Worm (Caenorhabditis elegans) whole organism, L4/young adult: ENCODE measurements around the gene set-15.

Experiments
- W03F9.2 ChIP-seq: fragments of 150-350 bp; optimal IDR thresholded peaks from 2 replicates; lab custom pipeline; 2014; ENCODE audit warnings: missing biosample characterization, missing genetic modification characterization
- dao-5 ChIP-seq: sonication (generic microtip); optimal IDR thresholded peaks from 2 replicates; lab custom pipeline; 2016; ENCODE audit warnings: missing genotype, missing genetic modification characterization, moderate library complexity, missing compliant biosample characterization
- him-1 ChIP-seq: sonication (generic microtip); optimal IDR thresholded peaks from 2 replicates; lab custom pipeline; 2016; ENCODE audit warnings: missing genotype, missing genetic modification reagents, missing genetic modification characterization, missing compliant biosample characterization

The set-15 gene

DNA sequence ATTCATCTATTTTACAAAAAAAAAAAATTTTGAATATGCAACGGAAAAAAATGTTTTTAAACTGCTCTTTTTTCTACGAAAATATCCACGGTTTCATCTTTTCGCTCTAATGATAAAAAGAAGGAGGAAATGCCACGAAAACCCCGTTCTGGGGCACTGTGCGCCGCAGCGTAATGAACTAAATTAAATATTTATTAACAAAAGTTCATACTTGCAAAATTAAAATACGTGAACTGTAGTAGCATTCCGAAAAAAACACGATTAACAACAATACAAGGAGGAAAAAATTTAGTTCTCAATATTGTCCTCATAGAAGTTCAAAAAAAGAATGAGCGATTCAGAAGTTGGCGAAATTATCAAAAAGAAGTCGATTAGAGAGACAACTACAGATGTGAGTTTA is 9.4 kb upstream of the set-15 start, which contains the start of gene R11E3.1:
Gene R11E3.1 (plus strand): TSS at position 301 of the 400 bp plus-strand sequence.
- TF ChIP-seq dao-5 (tag; lab: Kevin White, UChicago) (no peak), him-1 (tag; lab: Kevin White, UChicago) (no peak), W03F9.2 (tag; lab: Kevin White, UChicago) (no peak)

DNA sequence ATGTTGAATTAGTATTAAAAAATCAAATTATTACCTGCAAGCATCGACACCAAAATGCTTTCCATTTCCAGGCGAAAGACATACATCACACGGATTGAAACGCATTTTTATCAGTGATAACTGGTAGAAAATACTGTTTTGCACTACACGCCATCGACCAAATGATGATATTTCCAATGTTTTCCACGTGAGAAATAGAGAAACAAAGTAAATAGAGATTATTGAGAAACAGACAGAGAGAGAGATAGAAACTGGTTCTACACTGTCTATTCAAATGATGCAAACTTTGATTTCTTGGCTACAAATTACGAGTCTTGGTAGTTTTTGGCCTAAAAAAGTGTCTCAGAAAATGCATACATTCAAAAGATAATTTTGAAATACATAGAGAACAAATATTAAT is 8.3 kb upstream of the set-15 start, which contains the start of gene nhr-104:
Gene nhr-104 (minus strand): TSS at position 361 of the 400 bp plus-strand sequence.
- TF ChIP-seq him-1 (tag; lab: Kevin White, UChicago) (no peak), W03F9.2 (tag; lab: Kevin White, UChicago) (no peak), dao-5 (tag; lab: Kevin White, UChicago) (no peak)

DNA sequence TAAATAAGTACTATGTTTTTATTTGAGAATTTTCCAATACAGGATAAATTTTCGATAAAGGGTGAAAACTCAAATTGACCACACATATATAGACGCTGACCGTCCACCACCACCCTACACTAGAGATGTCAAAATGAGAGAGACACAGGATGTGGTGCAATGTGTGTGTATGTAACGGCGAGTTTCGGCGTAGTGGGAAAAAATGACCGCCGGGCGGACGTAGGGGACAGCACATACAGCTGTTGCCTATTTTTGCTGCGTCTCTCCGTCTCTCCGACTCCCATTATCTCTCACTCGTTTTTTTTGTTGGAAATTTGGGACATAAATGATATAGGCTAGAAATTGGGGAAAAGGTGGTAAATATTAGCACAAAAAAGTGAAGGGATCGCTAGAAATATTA is 1.1 kb upstream of the set-15 start:
- no peak for TF ChIP-seq W03F9.2 (tag; lab: Kevin White, UChicago)
- TF ChIP-seq dao-5 (tag; lab: Kevin White, UChicago), result no peak
- TF ChIP-seq him-1 (tag; lab: Kevin White, UChicago), result no peak

DNA sequence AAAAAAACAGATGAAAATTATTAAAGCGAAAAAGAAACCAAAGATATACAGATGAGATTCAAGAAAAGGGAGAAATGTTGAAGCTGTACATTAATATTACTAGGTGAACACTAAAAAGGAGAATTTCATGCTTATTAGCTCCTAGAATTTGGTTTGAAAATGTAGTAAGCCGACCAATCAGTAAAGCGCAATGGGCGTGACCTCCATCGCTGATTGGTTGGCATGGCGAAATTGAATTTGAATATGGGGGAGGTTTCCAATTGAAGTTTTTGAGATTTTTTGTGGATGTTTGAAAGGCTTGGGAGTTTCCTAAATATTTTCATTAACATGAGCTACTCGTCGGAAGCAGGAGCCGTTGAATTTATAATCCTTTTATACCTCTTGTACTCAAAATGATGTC is 3.5 kb downstream of the set-15 start:
- TF ChIP-seq dao-5 (tag; lab: Kevin White, UChicago) (no peak), him-1 (tag; lab: Kevin White, UChicago) (no peak), W03F9.2 (tag; lab: Kevin White, UChicago) (no peak)

DNA sequence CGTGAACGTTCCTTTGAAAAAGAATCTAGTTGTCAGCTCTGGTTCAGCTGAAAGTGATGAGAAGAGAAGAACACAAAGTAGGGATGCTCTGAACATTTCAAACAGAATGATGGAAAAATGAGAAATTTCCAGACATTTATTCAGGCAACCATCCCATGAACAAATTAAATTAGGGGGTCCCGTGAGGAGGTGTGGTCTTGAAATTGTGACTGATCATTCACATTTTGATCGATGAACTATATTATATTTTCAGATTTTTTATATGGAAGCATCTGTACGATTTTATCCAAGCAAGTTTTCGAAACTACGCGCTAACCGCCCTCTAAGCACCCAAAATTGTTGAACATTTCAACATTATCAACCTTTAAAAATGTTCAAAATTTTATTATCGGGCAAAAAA is 4.0 kb downstream of the set-15 start, which contains the start of gene R11E3.19:
Gene R11E3.19 (minus strand): TSS at position 101 of the 400 bp plus-strand sequence.
- TF ChIP-seq dao-5 (tag; lab: Kevin White, UChicago), result no peak
- TF ChIP-seq him-1 (tag; lab: Kevin White, UChicago), result no peak
- no peak for TF ChIP-seq W03F9.2 (tag; lab: Kevin White, UChicago)

DNA sequence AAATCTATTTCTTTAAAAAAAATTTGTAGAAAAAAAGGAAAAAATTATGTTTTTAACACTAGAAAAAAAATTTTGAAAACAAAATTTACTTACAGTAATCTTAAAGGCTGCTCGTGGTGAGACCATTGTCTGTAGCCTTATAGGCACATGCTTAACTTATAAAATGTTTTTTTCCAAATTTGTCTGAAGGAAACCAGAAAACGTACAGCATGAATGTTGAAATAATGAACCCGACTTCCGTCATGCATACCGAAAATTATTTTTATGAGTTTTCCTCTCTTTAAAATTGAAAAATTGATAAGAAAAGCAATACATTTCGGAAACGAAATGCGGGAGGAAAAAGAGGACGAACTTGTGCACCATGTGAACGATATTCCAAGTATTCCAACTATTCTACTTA is 8.2 kb downstream of the set-15 start, which contains the start of gene R11E3.2:
Gene R11E3.2 (plus strand): TSS at position 301 of the 400 bp plus-strand sequence.
- no peak for TF ChIP-seq him-1 (tag; lab: Kevin White, UChicago)
- no peak for TF ChIP-seq W03F9.2 (tag; lab: Kevin White, UChicago)
- TF ChIP-seq dao-5 (tag; lab: Kevin White, UChicago), result no peak

DNA sequence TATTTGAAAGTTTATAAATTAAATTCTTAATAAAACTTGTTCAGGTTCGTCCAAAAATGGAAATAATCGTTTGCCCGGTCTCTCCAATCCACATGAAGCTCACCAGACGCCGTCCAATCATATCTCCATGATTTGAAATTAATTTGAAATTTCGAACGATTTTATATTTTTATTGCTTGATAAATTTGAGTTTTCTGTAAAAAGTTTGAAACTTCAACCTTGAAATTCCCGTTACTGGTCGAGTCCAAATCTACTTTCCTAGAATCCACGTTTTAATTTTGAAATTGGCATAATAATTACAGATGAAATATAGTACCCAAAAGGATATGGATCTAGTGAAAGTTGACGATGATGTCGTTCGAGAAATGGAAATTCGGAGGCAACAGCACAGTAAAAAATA is 15.6 kb downstream of the set-15 start, which contains the start of gene npp-26:
Gene npp-26 (plus strand): TSS at position 301 of the 400 bp plus-strand sequence.
- TF ChIP-seq W03F9.2 (tag; lab: Kevin White, UChicago) (no peak), dao-5 (tag; lab: Kevin White, UChicago) (no peak), him-1 (tag; lab: Kevin White, UChicago) (no peak)

DNA sequence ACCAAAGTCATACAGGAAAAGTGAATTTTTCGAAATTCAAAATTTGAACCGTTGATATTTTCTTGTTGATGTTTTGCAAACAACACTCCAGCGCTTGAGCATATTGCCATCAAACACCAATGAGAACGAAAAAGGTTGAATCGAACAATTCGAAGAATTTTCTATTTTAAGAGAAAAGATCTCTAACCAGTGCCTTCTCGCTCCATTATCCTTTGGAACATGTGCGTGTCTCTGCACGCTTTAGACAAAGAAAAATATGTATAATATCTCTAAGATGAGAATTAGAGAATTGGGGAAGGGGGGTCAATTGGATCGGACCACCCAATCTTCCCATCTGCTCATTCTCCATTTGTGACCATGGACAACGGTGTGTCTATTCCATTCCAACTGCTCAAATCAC is 16.2 kb downstream of the set-15 start, which contains the start of gene Y17G9B.2:
Gene Y17G9B.2 (plus strand): TSS at position 301 of the 400 bp plus-strand sequence.
- TF ChIP-seq dao-5 (tag; lab: Kevin White, UChicago), result no peak
- TF ChIP-seq W03F9.2 (tag; lab: Kevin White, UChicago), result no peak
- TF ChIP-seq him-1 (tag; lab: Kevin White, UChicago), result no peak

DNA sequence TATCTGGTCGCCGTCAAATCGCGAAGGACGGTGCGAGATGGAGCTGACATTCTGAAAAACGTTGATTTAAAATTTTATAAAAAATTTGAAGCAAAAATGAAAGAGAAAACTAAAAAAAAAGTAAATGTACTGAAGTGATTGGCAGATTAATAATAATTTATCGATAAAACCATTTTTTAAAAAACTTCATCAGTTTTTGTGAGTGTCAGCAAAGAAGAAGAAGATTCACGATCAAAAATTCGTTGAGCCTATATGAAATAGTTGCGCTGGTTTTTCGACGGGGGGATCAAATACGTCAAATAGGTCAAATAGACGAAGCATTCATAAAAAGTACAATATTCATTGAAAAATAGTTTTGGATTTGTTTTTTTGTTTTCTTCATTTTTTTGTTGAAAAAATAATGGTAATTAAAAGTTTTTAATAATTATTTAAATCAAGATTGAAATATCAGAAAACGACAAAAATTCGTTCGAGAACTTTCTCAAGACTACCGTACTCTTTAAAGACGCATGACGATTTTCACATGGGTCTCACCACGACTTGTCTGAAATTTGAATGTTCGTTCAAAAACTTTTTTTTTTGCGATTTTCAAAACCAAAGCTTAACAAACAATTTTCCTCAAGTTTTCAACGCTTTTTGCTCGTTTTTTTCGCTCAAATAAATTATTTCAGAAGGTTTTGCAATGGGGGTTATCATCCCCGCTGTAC is 19.5 kb downstream of the set-15 start, which contains the start of the genes memi-1 and cyp-31A3:
Gene memi-1 (minus strand): TSS at position 51 of the 707 bp plus-strand sequence.
Gene cyp-31A3 (plus strand): TSS at position 672 of the 707 bp plus-strand sequence.
- no peak for TF ChIP-seq W03F9.2 (tag; lab: Kevin White, UChicago)

DNA sequence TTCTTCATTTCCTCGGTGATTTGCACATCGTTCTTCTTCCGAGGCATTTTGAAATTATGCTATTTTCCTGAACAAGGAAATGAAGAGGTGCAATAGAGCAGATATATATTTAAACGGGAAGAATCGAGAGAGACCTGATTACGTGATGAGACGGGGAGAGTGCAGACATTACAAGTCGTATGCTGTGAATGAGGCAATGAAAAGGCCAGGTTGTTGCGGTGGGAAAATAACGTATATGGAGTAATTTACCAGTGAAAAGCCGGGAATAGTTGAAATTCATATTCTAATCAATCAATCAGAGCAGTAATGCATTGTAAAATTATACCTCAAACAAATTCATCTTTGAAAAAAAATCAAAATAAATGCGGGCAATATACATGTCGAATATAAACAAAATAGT is 21.4 kb downstream of the set-15 start, which contains the start of gene Y17G9B.8:
Gene Y17G9B.8 (minus strand): TSS at position 182 of the 400 bp plus-strand sequence.
- TF ChIP-seq W03F9.2 (tag; lab: Kevin White, UChicago) (no peak), dao-5 (tag; lab: Kevin White, UChicago) (no peak), him-1 (tag; lab: Kevin White, UChicago) (no peak)

DNA sequence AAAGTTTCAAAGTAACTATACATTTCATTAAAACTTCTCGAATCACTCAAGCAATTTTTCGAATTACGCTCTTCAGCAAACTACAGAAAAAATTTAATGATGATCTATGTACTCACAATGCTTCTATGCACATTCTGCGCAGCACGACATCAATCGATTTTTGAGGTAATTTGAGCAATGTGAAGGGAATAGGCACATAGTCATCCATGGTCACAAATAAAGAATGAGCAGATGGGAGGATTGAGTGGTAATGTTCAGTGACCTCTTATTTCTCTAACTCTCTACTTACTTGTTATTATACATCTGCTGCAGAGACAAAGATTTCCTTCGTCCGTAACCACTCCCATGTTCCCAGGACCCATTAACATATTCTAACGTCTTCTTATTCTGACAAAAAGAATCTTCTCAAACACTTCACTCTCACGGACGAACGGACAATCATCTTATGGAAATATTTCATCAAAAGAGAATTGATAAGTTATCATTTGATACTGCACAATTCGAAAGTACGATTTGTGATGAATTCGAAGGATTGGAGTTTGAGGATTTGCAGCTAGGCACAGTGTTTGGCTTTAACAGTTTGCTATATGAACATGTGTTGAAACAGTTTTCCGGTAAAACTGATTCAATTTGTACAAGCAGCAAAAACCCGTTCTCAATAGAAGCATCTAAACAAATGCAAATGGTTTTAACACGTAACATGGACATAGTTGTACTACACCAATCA is 23.9 kb downstream of the set-15 start, which contains the start of the genes fbxb-77 and Y17G9B.11:
Gene fbxb-77 (minus strand): TSS at position 229 of the 727 bp plus-strand sequence.
Gene Y17G9B.11 (plus strand): TSS at position 677 of the 727 bp plus-strand sequence.
- TF ChIP-seq W03F9.2 (tag; lab: Kevin White, UChicago) (no peak), dao-5 (tag; lab: Kevin White, UChicago) (no peak), him-1 (tag; lab: Kevin White, UChicago) (no peak)

DNA sequence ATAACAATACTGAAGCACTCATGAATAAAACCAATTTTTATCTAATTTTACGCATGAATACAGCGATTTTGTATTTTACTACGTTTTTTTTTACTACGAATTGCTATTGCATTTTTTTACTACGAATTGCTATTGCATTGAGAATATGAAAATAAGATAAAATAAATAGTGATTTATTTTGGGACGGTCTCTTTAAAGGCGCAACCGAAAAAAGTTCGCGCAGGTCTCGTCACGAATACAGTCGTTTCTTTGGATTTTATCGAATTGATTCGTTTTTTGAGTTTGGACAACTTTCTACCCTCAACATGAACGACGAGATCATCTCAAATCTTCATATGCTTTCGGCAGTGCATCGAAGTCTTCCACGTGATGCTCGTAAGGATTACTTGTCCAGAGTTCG is 28.2 kb downstream of the set-15 start, which contains the start of gene Y17G9B.4:
Gene Y17G9B.4 (plus strand): TSS at position 306 of the 400 bp plus-strand sequence.
- no peak for TF ChIP-seq W03F9.2 (tag; lab: Kevin White, UChicago)
